Worm (Caenorhabditis elegans): ENCODE data around the gene R02F2.1.

DNA sequence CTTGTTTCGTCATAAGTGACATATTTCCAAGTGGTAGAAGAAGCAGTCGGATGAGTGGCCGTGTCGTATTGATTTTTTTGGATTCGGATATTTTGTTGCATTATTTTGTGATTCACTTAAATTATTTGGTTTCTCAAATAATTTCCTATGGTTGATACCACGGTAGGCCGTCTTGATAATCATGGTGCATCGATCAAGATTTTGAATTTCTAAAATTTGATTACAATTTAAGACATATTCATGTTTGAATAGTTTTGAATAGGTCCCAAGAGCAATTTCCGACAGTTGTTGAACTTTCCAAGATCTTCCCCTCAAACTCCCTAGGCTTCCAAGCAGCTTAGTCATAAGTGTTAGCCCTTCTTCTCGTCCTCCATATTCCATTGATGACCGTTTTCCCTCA is 20.2 kb downstream of the R02F2.1 start, which contains the start of gene D1044.4:
- TF ChIP-seq him-1 (tag; optimal IDR thresholded peaks at IDR 0.05) (no peak), W03F9.2 (tag; optimal IDR thresholded peaks at IDR 0.05) (no peak)

Data from whole organism, L4/young adult.